Worm (Caenorhabditis elegans): Measurements from ENCODE around the gene prx-1.

DNA sequence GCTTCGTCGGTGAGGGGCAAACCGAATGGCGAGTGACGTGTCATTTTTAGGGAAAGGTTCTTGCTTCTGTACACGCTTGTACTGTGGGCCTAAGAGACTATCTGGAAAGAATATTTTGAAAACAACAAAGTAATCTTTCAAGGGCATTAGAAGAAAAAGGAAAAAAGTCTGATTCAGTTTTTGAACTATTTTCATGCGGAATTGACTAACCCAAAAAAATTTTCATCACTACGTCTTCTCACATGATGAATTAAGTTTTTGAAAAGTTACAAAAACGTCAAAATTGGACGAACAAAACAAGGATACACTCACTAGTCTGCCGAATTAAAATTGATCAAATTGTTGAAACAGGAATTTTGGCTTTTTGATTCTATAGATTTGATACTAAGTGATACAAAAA is 6.6 kb downstream of the prx-1 start, which contains the start of gene C11H1.9:
- no peak for TF ChIP-seq snpc-4 (tag; optimal IDR thresholded peaks at IDR 0.05)
- no peak for TF ChIP-seq ces-1 (GFP tag; optimal IDR thresholded peaks at IDR 0.05)
- no peak for TF ChIP-seq pha-4 (tag; optimal IDR thresholded peaks at IDR 0.05)
- no peak for TF ChIP-seq elt-3 (tag; optimal IDR thresholded peaks at IDR 0.05)

All from whole organism, mixed stage, embryonic.